Worm (Caenorhabditis elegans) whole organism, late embryonic: ENCODE measurements around the gene idpc-3.

ENCODE experiments used
- T23F11.4 ChIP-seq: fragments of 200-800 bp; sonication (Bioruptor generic); optimal IDR thresholded peaks from 2 replicates; lab custom pipeline; 2018; ENCODE audit warnings: mild to moderate bottlenecking, missing genetic modification characterization, missing compliant biosample characterization
- ceh-18 ChIP-seq: sonication (generic microtip); optimal IDR thresholded peaks from 2 replicates; lab custom pipeline; 2016; ENCODE audit warnings: missing genetic modification characterization, missing compliant biosample characterization
- ceh-31 ChIP-seq: sonication (generic microtip); optimal IDR thresholded peaks from 2 replicates; lab custom pipeline; 2016; ENCODE audit warnings: missing genetic modification characterization, missing compliant biosample characterization
- ceh-48 ChIP-seq: sonication (generic microtip); optimal IDR thresholded peaks from 2 replicates; lab custom pipeline; 2016; ENCODE audit warnings: missing genetic modification characterization, inconsistent platforms, missing compliant biosample characterization
- ceh-6 ChIP-seq: fragments of 200-800 bp; sonication (Bioruptor generic); optimal IDR thresholded peaks from 2 replicates; lab custom pipeline; 2018; ENCODE audit warnings: mild to moderate bottlenecking, missing genetic modification characterization, missing compliant biosample characterization
- dve-1 ChIP-seq: sonication (generic microtip); optimal IDR thresholded peaks from 2 replicates; lab custom pipeline; 2017; ENCODE audit warnings: antibody characterized with exemption, mild to moderate bottlenecking, missing genetic modification characterization, missing compliant biosample characterization
- fkh-10 ChIP-seq: fragments of 150-350 bp; optimal IDR thresholded peaks from 2 replicates; lab custom pipeline; 2014; ENCODE audit warnings: missing biosample characterization, missing genetic modification reagents, missing genetic modification characterization
- hlh-15 ChIP-seq: sonication (generic microtip); optimal IDR thresholded peaks from 2 replicates; lab custom pipeline; 2016; ENCODE audit warnings: missing genetic modification characterization, missing compliant biosample characterization
- lin-11 ChIP-seq: fragments of 200-800 bp; sonication (Bioruptor generic); optimal IDR thresholded peaks from 2 replicates; lab custom pipeline; 2018; ENCODE audit warnings: mild to moderate bottlenecking, missing genetic modification characterization, missing compliant biosample characterization
- nhr-11 ChIP-seq: fragments of 150-350 bp; optimal IDR thresholded peaks from 2 replicates; lab custom pipeline; 2014; ENCODE audit warnings: missing biosample characterization, missing genetic modification characterization
- pha-4 ChIP-seq: fragments of 150-350 bp; optimal IDR thresholded peaks from 2 replicates; lab custom pipeline; 2018; ENCODE audit warnings: missing biosample characterization, missing genetic modification reagents, missing genetic modification characterization
- ref-2 ChIP-seq: sonication (generic microtip); optimal IDR thresholded peaks from 2 replicates; lab custom pipeline; 2016; ENCODE audit warnings: missing genetic modification characterization, missing compliant biosample characterization
- sox-4 ChIP-seq: sonication (generic microtip); optimal IDR thresholded peaks from 2 replicates; lab custom pipeline; 2017; ENCODE audit warnings: mild to moderate bottlenecking, missing genetic modification characterization, inconsistent platforms, missing compliant biosample characterization
- ttx-3 ChIP-seq: sonication (generic microtip); optimal IDR thresholded peaks from 2 replicates; lab custom pipeline; 2016; ENCODE audit warnings: missing genetic modification reagents, missing genetic modification characterization, missing compliant biosample characterization

ce11 chrV:9628603-9629002 lies 411 bp downstream of the idpc-3 start:
- TF ChIP-seq pha-4 (tag; lab: Kevin White, UChicago) (no peak), ceh-18 (tag; lab: Kevin White, UChicago) (no peak), ttx-3 (tag; lab: Kevin White, UChicago) (no peak), ref-2 (tag; lab: Kevin White, UChicago) (no peak), ceh-48 (tag; lab: Kevin White, UChicago) (no peak), ceh-6 (GFP tag; lab: Kevin White, UChicago) (no peak), nhr-11 (tag; lab: Kevin White, UChicago) (no peak), lin-11 (tag; lab: Kevin White, UChicago) (no peak), ceh-31 (no peak), fkh-10 (GFP tag; lab: Kevin White, UChicago) (no peak), sox-4 (tag; lab: Kevin White, UChicago) (no peak), dve-1 (no peak), hlh-15 (tag; lab: Kevin White, UChicago) (no peak), T23F11.4 (GFP tag; lab: Kevin White, UChicago) (no peak)
